Fruit fly (Drosophila melanogaster): ENCODE data around the gene ZnT63C.

Gene ZnT63C

DNA sequence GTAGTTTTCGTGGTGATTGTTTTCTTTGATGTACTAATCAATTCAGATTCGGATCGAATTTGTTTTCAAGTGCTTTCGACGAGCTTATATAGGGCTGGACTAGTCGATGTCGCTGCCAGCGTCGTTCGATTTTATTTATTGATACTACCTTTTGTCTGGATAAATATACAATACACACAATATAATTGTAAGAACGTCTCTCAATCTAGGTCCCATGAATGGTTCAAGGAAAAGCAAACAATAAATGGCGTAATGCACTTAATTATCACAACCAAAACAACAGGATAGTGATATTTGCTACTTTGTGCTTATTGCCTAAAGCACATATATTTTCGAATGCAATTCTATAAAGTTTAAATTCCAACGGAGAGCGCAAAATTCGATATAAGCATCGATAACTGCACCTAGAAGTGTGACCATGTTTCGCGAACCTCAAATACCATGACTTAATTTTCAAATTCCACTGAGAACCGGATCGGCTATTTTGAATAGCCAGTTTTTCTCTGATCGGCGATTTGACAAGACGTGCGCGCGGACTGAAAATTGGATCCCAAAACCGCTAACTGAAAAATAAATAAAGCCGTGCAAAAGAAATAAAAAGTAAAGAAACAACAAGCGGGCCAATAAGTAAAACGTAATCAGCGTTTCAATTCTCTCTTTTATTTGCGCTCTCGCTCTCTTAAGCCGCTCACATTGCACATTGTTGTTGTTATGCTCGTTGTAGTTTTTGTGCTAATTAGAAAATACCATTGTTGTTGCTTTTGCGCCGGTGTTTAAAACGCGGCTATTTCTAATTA is 33.1 kb downstream of the ZnT63C start, which contains the start of the genes Drsl6 and kst:
Gene Drsl6 (minus strand): TSS at position 51 of the 797 bp plus-strand sequence.
Gene kst (plus strand): TSS at position 493 of the 797 bp plus-strand sequence.
- peak; percentile 75 for TF ChIP-seq CG1621 (tag; optimal IDR thresholded peaks at IDR 0.05)
- TF ChIP-seq vri (GFP tag; optimal IDR thresholded peaks at IDR 0.05) = peak; percentile 62
- no peak for TF ChIP-seq OdsH (GFP tag; optimal IDR thresholded peaks at IDR 0.05)
- peak; percentile 85 for TF ChIP-seq eg (GFP tag; IDR thresholded peaks at IDR 0.05)
- peak; percentile 14 for TF ChIP-seq Sox14 (GFP tag; optimal IDR thresholded peaks at IDR 0.05)
- peak; percentile 56 for TF ChIP-seq Eip78C (GFP tag)
- TF ChIP-seq CG6808 (GFP tag; optimal IDR thresholded peaks at IDR 0.05) = peak; percentile 28
- peak; percentile 53 for TF ChIP-seq CG3032 (tag; optimal IDR thresholded peaks at IDR 0.05)
- no peak for TF ChIP-seq CG6276 (GFP tag; optimal IDR thresholded peaks at IDR 0.05)
- TF ChIP-seq Blimp-1 (GFP tag; optimal IDR thresholded peaks at IDR 0.05) = no peak
- peak; percentile 50 for TF ChIP-seq CG15336 (GFP tag; IDR thresholded peaks at IDR 0.05)
- TF ChIP-seq fkh (GFP tag; optimal IDR thresholded peaks at IDR 0.05) = peak; percentile 92
- TF ChIP-seq CG8119 (GFP tag; IDR thresholded peaks at IDR 0.05) = peak; percentile 44; the same call in 2 of the 3 replicates
- TF ChIP-seq topi (GFP tag; optimal IDR thresholded peaks at IDR 0.05) = peak; percentile 8
- peak; percentile 11 for TF ChIP-seq CG9139 (GFP tag; optimal IDR thresholded peaks at IDR 0.05)
- TF ChIP-seq CG10669 (GFP tag; optimal IDR thresholded peaks at IDR 0.05) = no peak
- TF ChIP-seq CG6163 (GFP tag; IDR thresholded peaks at IDR 0.05) = peak; percentile 74
- peak in 1 of 2 experiments; percentile 14 for TF ChIP-seq salr (GFP tag; optimal IDR thresholded peaks at IDR 0.05)
- peak; percentile 35 for TF ChIP-seq esn (GFP tag; optimal IDR thresholded peaks at IDR 0.05)
- no peak for TF ChIP-seq achi (GFP tag; optimal IDR thresholded peaks at IDR 0.05)
- TF ChIP-seq ss (GFP tag; optimal IDR thresholded peaks at IDR 0.05) = peak; percentile 54
- no peak for TF ChIP-seq CG4318 (GFP tag; optimal IDR thresholded peaks at IDR 0.05)

DNA sequence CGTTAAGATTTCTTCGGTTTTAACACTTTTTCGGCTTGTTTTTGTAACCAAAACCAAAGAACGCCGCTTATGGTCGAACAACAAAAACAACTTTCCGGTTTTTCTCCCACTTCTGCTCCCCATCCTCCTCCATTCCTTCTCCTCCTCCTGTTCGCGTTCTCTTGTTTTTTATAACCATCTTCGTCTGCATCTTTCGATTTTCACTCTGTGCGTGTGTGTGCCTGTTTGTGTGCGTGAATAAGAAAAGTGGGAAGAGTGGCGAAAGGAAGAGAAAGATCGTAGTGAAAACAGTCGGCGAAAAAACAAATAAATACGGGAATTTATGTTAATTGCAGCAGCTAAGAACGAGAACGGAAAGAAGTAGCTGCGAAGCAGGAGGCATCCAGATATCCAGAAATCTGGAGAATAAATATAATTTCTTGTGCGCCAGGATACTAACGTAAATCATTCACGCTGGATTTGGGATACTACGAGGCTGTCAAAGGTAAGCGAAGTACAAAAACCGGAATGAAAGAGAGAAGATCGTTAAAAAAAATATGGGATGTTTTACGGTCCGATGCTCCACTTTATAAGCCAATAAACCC is 33.9 kb downstream of the ZnT63C start:
- TF ChIP-seq vri (GFP tag; optimal IDR thresholded peaks at IDR 0.05) (peak; percentile 22), svp (GFP tag) (no peak)

DNA sequence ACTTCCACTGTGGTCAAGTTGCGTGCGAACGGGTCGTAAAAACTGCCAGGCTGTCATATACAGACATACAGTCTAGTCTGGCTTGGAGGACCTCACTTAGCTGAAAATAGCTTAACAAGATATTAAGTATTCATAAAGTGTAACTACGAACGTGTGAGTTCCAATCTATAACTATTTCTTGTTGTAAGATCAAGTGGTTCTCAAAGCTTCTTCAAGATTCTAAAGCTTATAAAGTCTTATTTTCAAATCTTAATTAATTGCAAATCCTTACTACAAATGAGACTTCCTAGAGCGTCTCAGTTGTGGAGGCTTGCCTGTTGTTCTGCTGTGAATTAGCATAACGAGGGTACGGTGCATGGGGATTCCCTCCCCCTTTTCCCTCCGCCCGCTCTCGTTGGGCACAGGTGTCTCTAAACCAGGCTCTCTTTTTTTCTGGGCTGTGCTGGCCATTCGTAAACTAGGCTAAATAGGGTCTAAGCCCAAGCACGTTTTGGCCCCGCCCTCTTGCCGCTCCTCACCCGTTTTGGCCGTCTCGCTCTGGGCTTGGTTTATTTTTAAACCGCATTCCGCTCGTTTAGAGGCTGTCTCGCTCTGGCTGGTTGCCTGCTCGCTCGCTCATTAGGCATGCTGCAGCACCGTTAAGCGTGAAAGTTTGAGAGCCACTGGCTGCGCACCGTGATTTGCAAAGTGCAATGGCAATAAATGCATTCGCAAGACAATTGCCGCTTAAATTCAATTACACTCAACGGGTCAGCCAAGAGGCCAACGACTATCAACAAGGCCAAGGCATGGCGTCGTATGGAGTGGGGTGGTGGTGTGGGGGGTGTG is 34.7 kb downstream of the ZnT63C start:
- TF ChIP-seq CG3032 (tag; optimal IDR thresholded peaks at IDR 0.05) (peak; percentile 70), cyc (GFP tag; optimal IDR thresholded peaks at IDR 0.05) (no peak), spab (GFP tag; optimal IDR thresholded peaks at IDR 0.05) (peak; percentile 43), Ets96B (tag; optimal IDR thresholded peaks at IDR 0.05) (peak; percentile 61), salr (GFP tag; optimal IDR thresholded peaks at IDR 0.05) (peak in 1 of 2 experiments; percentile 2), ss (GFP tag; optimal IDR thresholded peaks at IDR 0.05) (peak; percentile 67 to 96), Eip78C (GFP tag) (peak; percentile 61), CG11294 (GFP tag; IDR thresholded peaks at IDR 0.05) (no peak), CG34406 (GFP tag; optimal IDR thresholded peaks at IDR 0.05) (no peak), achi (GFP tag; optimal IDR thresholded peaks at IDR 0.05) (no peak), CG6808 (GFP tag; optimal IDR thresholded peaks at IDR 0.05) (peak; percentile 65), CG11762 (GFP tag; optimal IDR thresholded peaks at IDR 0.05; ENCODE audit: insufficient read depth) (no peak), CG6854 (GFP tag; optimal IDR thresholded peaks at IDR 0.05) (no peak), Met (GFP tag; optimal IDR thresholded peaks at IDR 0.05) (no peak), pdm3 (GFP tag; optimal IDR thresholded peaks at IDR 0.05) (peak; percentile 29), CG6276 (GFP tag; optimal IDR thresholded peaks at IDR 0.05) (no peak), Lpt (GFP tag; optimal IDR thresholded peaks at IDR 0.05) (no peak), CG7368 (GFP tag; optimal IDR thresholded peaks at IDR 0.05) (no peak), dsx (GFP tag; optimal IDR thresholded peaks at IDR 0.05; ENCODE audit: poor library complexity, severe bottlenecking) (peak; percentile 33), vri (GFP tag; optimal IDR thresholded peaks at IDR 0.05) (no peak), fd59A (GFP tag; optimal IDR thresholded peaks at IDR 0.05) (peak; percentile 56), eg (GFP tag; IDR thresholded peaks at IDR 0.05) (no peak), svp (GFP tag) (peak; percentile 83), CG10669 (GFP tag; optimal IDR thresholded peaks at IDR 0.05) (peak; percentile 53), CG3919 (GFP tag; optimal IDR thresholded peaks at IDR 0.05) (peak; percentile 22), Sox14 (GFP tag; optimal IDR thresholded peaks at IDR 0.05) (peak; percentile 12), CG10631 (GFP tag; optimal IDR thresholded peaks at IDR 0.05) (peak; percentile 32), CG32006 (GFP tag; optimal IDR thresholded peaks at IDR 0.05) (no peak)

Measured in whole organism, prepupa.